Fruit fly (Drosophila melanogaster): ENCODE data around the gene Arp5.

Gene Arp5

DNA sequence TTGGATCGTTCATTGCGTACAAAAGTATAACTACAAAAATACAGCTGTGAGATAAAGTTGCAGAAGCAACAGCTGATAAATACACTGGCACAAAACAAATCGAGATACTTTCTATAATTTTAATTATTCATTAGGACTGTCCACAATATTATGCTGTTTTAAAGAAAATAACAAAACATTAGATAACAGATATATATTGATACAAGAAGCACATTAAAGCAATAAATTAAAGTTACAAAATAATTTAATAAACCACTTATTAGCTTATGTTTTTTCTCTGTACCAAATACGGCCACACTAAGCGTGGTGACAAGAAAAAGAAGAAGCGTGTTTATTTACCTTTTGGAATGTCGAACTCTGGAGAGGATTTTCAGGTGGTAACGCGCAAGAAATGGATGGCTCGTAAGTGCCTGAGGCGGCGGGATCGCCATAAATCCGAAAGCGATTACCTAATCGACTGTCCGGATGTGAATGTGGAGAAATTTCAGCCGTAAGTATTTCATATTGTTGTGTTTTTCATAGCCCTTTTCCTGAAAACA lies 35.0 kb downstream of the Arp5 start, which contains the start of the genes CG7988 and CG7183 (continued):
- peak; percentile 97 for TF ChIP-seq CG17612 (GFP tag; IDR thresholded peaks at IDR 0.05)
- peak; percentile 89 for TF ChIP-seq nom (GFP tag; optimal IDR thresholded peaks at IDR 0.05)
- peak; percentile 95 for TF ChIP-seq Oaz (GFP tag; IDR thresholded peaks at IDR 0.05)
- peak; percentile 79 for TF ChIP-seq CG6854 (GFP tag; optimal IDR thresholded peaks at IDR 0.05)
- peak; percentile 94 for TF ChIP-seq run (tag; optimal IDR thresholded peaks at IDR 0.05)
- peak; percentile 74 for TF ChIP-seq CG6654 (GFP tag; optimal IDR thresholded peaks at IDR 0.05)
- no peak for TF ChIP-seq amos (GFP tag; IDR thresholded peaks at IDR 0.05; ENCODE audit: partially characterized antibody)
- TF ChIP-seq Usf (GFP tag; optimal IDR thresholded peaks at IDR 0.05): peak; percentile 94
- peak in 1 of 2 experiments; percentile 92 for TF ChIP-seq Hr78 (GFP tag; optimal IDR thresholded peaks at IDR 0.05)
- TF ChIP-seq Ada2b (GFP tag; IDR thresholded peaks at IDR 0.05): peak; percentile 98
- no peak for TF ChIP-seq lov (optimal IDR thresholded peaks at IDR 0.05)
- TF ChIP-seq lov (GFP tag; IDR thresholded peaks at IDR 0.05): peak; percentile 95
- TF ChIP-seq gro (GFP tag; optimal IDR thresholded peaks at IDR 0.05): peak; percentile 86
- peak; percentile 97 for TF ChIP-seq Atf6 (GFP tag; IDR thresholded peaks at IDR 0.05)
- TF ChIP-seq bsh (GFP tag; optimal IDR thresholded peaks at IDR 0.05): peak; percentile 81 to 99
- TF ChIP-seq Jarid2 (GFP tag; optimal IDR thresholded peaks at IDR 0.05): peak; percentile 77
- TF ChIP-seq CG11695 (GFP tag; IDR thresholded peaks at IDR 0.05): peak; percentile 99
- peak; percentile 91 for TF ChIP-seq ham (GFP tag; IDR thresholded peaks at IDR 0.05)
- no peak for TF ChIP-seq Lpt (GFP tag; optimal IDR thresholded peaks at IDR 0.05)
- no peak for TF ChIP-seq usp (GFP tag; optimal IDR thresholded peaks at IDR 0.05)
- peak; percentile 82 for TF ChIP-seq sima (GFP tag; optimal IDR thresholded peaks at IDR 0.05)
- TF ChIP-seq cwo (GFP tag; optimal IDR thresholded peaks at IDR 0.05): peak; percentile 90
- TF ChIP-seq chm (GFP tag; IDR thresholded peaks at IDR 0.05): peak; percentile 97
- TF ChIP-seq CG16863 (GFP tag; optimal IDR thresholded peaks at IDR 0.05): peak; percentile 94
- TF ChIP-seq pfk (GFP tag; optimal IDR thresholded peaks at IDR 0.05): no peak
- no peak for TF ChIP-seq CG8478 (optimal IDR thresholded peaks at IDR 0.05)
- no peak for TF ChIP-seq inv (GFP tag; IDR thresholded peaks at IDR 0.05; ENCODE audit: partially characterized antibody)
- TF ChIP-seq CG10267 (tag; optimal IDR thresholded peaks at IDR 0.05): peak; percentile 95
- TF ChIP-seq pum (GFP tag; optimal IDR thresholded peaks at IDR 0.05): peak; percentile 96
- no peak for TF ChIP-seq hkb (optimal IDR thresholded peaks at IDR 0.05)
- peak; percentile 98 for TF ChIP-seq hkb (GFP tag; IDR thresholded peaks at IDR 0.05)
- peak; percentile 92 for TF ChIP-seq slou (GFP tag; optimal IDR thresholded peaks at IDR 0.05)
- TF ChIP-seq CG12769 (tag; optimal IDR thresholded peaks at IDR 0.05): peak; percentile 96
- peak; percentile 92 for TF ChIP-seq onecut (GFP tag; IDR thresholded peaks at IDR 0.05)
- TF ChIP-seq pb (GFP tag; optimal IDR thresholded peaks at IDR 0.05): peak; percentile 73
- no peak for TF ChIP-seq CG2129 (GFP tag; IDR thresholded peaks at IDR 0.05; ENCODE audit: partially characterized antibody)
- peak; percentile 98 for TF ChIP-seq zen (tag; optimal IDR thresholded peaks at IDR 0.05)
- TF ChIP-seq sob (GFP tag; IDR thresholded peaks at IDR 0.05): peak; percentile 99
- peak; percentile 78 for TF ChIP-seq btn (GFP tag; optimal IDR thresholded peaks at IDR 0.05)
- TF ChIP-seq Bgb (GFP tag; IDR thresholded peaks at IDR 0.05; ENCODE audit: partially characterized antibody): no peak
- peak; percentile 97 for TF ChIP-seq otp (GFP tag; IDR thresholded peaks at IDR 0.05)
- peak; percentile 95 for TF ChIP-seq CG10147 (GFP tag; optimal IDR thresholded peaks at IDR 0.05)
- TF ChIP-seq Hsf (GFP tag; optimal IDR thresholded peaks at IDR 0.05): peak; percentile 98
- TF ChIP-seq CG14860 (GFP tag; IDR thresholded peaks at IDR 0.05; ENCODE audit: partially characterized antibody): no peak
- peak; percentile 70 for TF ChIP-seq CG4282 (GFP tag; optimal IDR thresholded peaks at IDR 0.05)
- TF ChIP-seq sens (GFP tag): peak; percentile 99
- peak; percentile 95 for TF ChIP-seq pho (GFP tag; optimal IDR thresholded peaks at IDR 0.05)
- peak; percentile 95 for TF ChIP-seq CG13894 (tag; optimal IDR thresholded peaks at IDR 0.05)
- TF ChIP-seq chif (GFP tag; optimal IDR thresholded peaks at IDR 0.05): peak; percentile 93 to 98
- peak; percentile 96 for TF ChIP-seq CG10462 (GFP tag; optimal IDR thresholded peaks at IDR 0.05)
- peak; percentile 97 for TF ChIP-seq CG11456 (GFP tag; IDR thresholded peaks at IDR 0.05)
